Fruit fly (Drosophila melanogaster) whole organism, wandering third instar larva: ENCODE data around the gene Dnali1.

Experiments
- CrebA ChIP-seq: fragments of 200-800 bp; sonication (Bioruptor generic); optimal IDR thresholded peaks from 2 replicates; lab custom pipeline; 2016; ENCODE audit warnings: missing biosample characterization, mild to moderate bottlenecking, missing genetic modification characterization, borderline replicate concordance
- Hr78 ChIP-seq: fragments of >200 bp; optimal IDR thresholded peaks from 2 replicates; lab custom pipeline; 2017; ENCODE audit warnings: missing biosample characterization, missing genetic modification characterization
- Mio ChIP-seq: sonication (Bioruptor generic); optimal IDR thresholded peaks from 2 replicates; lab custom pipeline; 2016; ENCODE audit warnings: missing biosample characterization, missing genetic modification characterization
- OdsH ChIP-seq: fragments of 200-800 bp; sonication (Bioruptor generic); optimal IDR thresholded peaks from 2 replicates; lab custom pipeline; 2016; ENCODE audit warnings: missing biosample characterization, mild to moderate bottlenecking, missing genetic modification characterization
- Rel ChIP-seq, 2 experiments: fragments of 200-800 bp; sonication (Bioruptor generic) in 1 of 2; optimal IDR thresholded peaks; 2 replicates in 1 of 2; 3 replicates in 1 of 2; lab custom pipeline; 2016 to 2019; ENCODE audit warnings: mild to moderate bottlenecking in 2 of 2, missing biosample characterization in 2 of 2, missing genetic modification characterization in 2 of 2, moderate library complexity in 1 of 2
- ey ChIP-seq: fragments of 200-800 bp; sonication (Bioruptor generic); optimal IDR thresholded peaks from 2 replicates; lab custom pipeline; 2016; ENCODE audit warnings: missing biosample characterization, missing genetic modification characterization
- sv ChIP-seq: fragments of 200-800 bp; sonication (Bioruptor generic); optimal IDR thresholded peaks from 3 replicates; lab custom pipeline; 2016; ENCODE audit warnings: missing biosample characterization, missing genetic modification characterization
- woc ChIP-seq: sonication (Bioruptor generic); optimal IDR thresholded peaks from 2 replicates; lab custom pipeline; 2016; ENCODE audit warnings: missing biosample characterization, mild to moderate bottlenecking, missing genetic modification characterization

The Dnali1 gene

dm6 chr3R:11847379-11847778 is 45.7 kb downstream of the Dnali1 start:
- TF ChIP-seq sv (GFP tag; lab: Kevin White, UChicago) (no peak), Rel (GFP tag; optimal IDR thresholded peaks at IDR 0.05; lab: Kevin White, UChicago) (no peak), Rel (tag; optimal IDR thresholded peaks at IDR 0.05; lab: Kevin White, UChicago) (no peak), ey (GFP tag; lab: Kevin White, UChicago) (no peak), OdsH (no peak), woc (no peak), Mio (GFP tag; lab: Kevin White, UChicago) (no peak), CrebA (GFP tag; lab: Kevin White, UChicago) (no peak), Hr78 (no peak)
- TF ChIP-seq, all 38 proteins: peak for 0
